Worm (Caenorhabditis elegans): ENCODE measurements around the gene ZC190.6.
A peak's percentile ranks its signal among the peaks of the same experiment; 100 is the strongest.

ZC190.6 gene

DNA sequence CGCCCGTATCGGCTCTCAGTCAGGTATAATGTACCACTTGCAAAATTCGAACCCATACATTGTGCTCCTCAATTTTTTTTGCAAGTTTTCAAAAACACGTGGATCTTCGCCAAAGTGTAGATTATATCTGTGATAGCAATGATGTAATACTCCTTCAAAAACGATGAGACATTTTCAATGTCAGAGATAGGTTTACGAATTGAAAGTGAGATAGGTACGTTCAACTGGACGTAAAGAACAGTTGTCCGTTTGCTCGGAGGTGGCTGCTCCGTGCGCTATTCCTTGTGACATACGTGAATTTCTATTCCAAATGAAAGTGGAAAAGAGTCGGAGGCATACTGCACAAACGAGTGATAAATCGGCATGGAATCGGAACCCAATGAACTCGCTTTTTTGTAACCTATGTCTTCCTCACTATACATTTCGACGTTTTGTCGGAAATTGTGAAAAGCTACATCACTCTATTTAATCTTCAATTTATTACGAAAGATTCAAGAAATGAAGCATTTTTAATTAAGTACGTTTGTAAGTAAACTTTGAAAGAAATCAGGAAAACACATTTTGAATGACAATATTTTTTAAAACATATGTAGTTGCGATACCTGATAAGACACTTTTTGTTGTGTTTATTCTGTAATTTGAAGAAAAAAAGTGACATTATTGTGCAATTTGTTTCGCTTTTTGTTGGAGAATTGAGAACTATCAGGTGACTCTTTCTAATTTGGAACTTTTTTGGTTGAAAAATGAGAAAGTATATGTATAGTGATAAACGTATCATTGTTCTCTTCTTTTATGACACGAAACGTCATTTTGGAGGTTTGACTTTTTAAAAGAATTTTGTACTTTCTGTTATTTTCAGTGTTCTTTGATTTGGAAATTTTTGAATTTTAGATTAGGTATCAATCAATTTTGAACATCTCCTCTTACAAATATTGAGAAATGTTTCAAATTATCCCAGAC lies 22.4 kb downstream of the ZC190.6 start:
- peak in 1 of 2 experiments; percentile 48 for TF ChIP-seq lin-35 (GFP tag; optimal IDR thresholded peaks at IDR 0.05)
- no peak for TF ChIP-seq nhr-77 (tag; optimal IDR thresholded peaks at IDR 0.05)
- TF ChIP-seq lin-14 (GFP tag; optimal IDR thresholded peaks at IDR 0.05), result peak; percentile 70
- peak; percentile 41 for TF ChIP-seq elt-2 (tag; optimal IDR thresholded peaks at IDR 0.05)
- no peak for TF ChIP-seq sptf-1 (tag; optimal IDR thresholded peaks at IDR 0.05)
- peak; percentile 31 for TF ChIP-seq rnt-1 (tag; optimal IDR thresholded peaks at IDR 0.05)

DNA sequence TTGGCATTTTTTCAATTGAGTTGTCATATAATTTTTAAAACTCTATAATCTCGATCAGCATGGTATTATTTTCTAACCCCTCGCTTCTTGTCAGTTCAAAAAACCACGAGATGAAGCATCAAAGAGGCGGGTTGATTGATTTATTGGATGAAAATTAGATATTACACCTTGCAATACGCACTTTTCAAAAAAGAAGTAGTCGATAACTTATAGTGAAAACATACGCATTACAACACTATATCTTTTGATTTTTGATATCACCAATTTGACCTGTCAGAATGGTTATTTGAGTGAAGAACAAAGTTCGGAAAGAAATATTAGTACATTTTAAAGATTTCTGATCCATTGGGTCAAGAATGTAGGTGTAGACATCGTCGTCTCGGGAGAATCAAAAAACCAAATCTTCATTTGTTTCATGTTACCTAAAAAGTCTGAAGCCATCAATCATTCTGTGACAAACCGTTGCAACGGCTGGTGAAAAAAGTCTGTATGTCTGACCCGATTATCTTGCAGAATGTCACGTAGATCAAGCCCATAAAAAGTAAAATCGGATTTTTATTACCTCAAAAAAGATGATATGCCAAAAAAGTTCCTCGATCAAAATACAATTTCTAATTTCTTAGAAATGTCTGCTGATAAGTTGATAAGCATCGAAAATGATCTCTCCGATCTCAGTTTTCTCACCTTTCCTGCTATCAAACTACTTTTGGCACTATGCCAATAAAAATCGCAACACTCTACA lies 23.8 kb downstream of the ZC190.6 start:
- no peak for TF ChIP-seq nhr-12 (tag; optimal IDR thresholded peaks at IDR 0.05)
- no peak for TF ChIP-seq ets-5 (GFP tag; IDR thresholded peaks at IDR 0.05)
- no peak for TF ChIP-seq irx-1 (tag; optimal IDR thresholded peaks at IDR 0.05)
- TF ChIP-seq fkh-8 (tag; optimal IDR thresholded peaks at IDR 0.05), result no peak
- TF ChIP-seq fkh-10 (GFP tag; optimal IDR thresholded peaks at IDR 0.05), result no peak
- TF ChIP-seq nhr-71 (tag; optimal IDR thresholded peaks at IDR 0.05), result peak; percentile 34
- no peak for TF ChIP-seq xbp-1 (tag; optimal IDR thresholded peaks at IDR 0.05)
- peak in 1 of 2 experiments; percentile 5 for TF ChIP-seq lin-35 (GFP tag; optimal IDR thresholded peaks at IDR 0.05)
- no peak for TF ChIP-seq nhr-237 (tag; optimal IDR thresholded peaks at IDR 0.05)
- TF ChIP-seq efl-1 (optimal IDR thresholded peaks at IDR 0.05), result no peak
- no peak for TF ChIP-seq efl-1 (GFP tag; optimal IDR thresholded peaks at IDR 0.05 in 1 of 2)
- TF ChIP-seq pqm-1 (tag; optimal IDR thresholded peaks at IDR 0.05), result no peak
- TF ChIP-seq vab-15 (tag; optimal IDR thresholded peaks at IDR 0.05), result no peak
- TF ChIP-seq nhr-84 (tag; optimal IDR thresholded peaks at IDR 0.05), result no peak
- TF ChIP-seq nhr-76 (tag; optimal IDR thresholded peaks at IDR 0.05), result no peak
- peak; percentile 18 for TF ChIP-seq elt-2 (tag; optimal IDR thresholded peaks at IDR 0.05)
- no peak for TF ChIP-seq lir-3 (tag; optimal IDR thresholded peaks at IDR 0.05; ENCODE audit: poor library complexity)
- TF ChIP-seq lsy-2 (tag; optimal IDR thresholded peaks at IDR 0.05), result no peak
- no peak for TF ChIP-seq fkh-4 (tag; optimal IDR thresholded peaks at IDR 0.05; ENCODE audit: borderline replicate concordance)
- TF ChIP-seq snpc-4 (tag; optimal IDR thresholded peaks at IDR 0.05), result no peak
- no peak for TF ChIP-seq sox-4 (tag; optimal IDR thresholded peaks at IDR 0.05)
- no peak for TF ChIP-seq aha-1 (tag; optimal IDR thresholded peaks at IDR 0.05)
- no peak for TF ChIP-seq lin-39 (tag; optimal IDR thresholded peaks at IDR 0.05)
- no peak for TF ChIP-seq sup-37 (GFP tag; optimal IDR thresholded peaks at IDR 0.05)
- TF ChIP-seq rnt-1 (tag; optimal IDR thresholded peaks at IDR 0.05), result peak; percentile 47
- no peak for TF ChIP-seq ztf-4 (tag; optimal IDR thresholded peaks at IDR 0.05)
- TF ChIP-seq ceh-88 (GFP tag; IDR thresholded peaks at IDR 0.05), result no peak
- no peak for TF ChIP-seq hlh-4 (tag; optimal IDR thresholded peaks at IDR 0.05)
- TF ChIP-seq nhr-19 (GFP tag; conservative IDR thresholded peaks at IDR 0.05), result peak; percentile 20; the same call in 1 of the 2 replicates
- TF ChIP-seq egl-13 (tag; optimal IDR thresholded peaks at IDR 0.05), result no peak
- TF ChIP-seq nhr-11 (tag; optimal IDR thresholded peaks at IDR 0.05), result no peak
- no peak for TF ChIP-seq F16B12.6 (tag; optimal IDR thresholded peaks at IDR 0.05)
- TF ChIP-seq egl-27 (tag; optimal IDR thresholded peaks at IDR 0.05), result no peak
- TF ChIP-seq C16A3.4 (tag; optimal IDR thresholded peaks at IDR 0.05), result no peak
- no peak for TF ChIP-seq mef-2 (tag; optimal IDR thresholded peaks at IDR 0.05)
- TF ChIP-seq hpl-2 (GFP tag; optimal IDR thresholded peaks at IDR 0.05), result no peak
- no peak for TF ChIP-seq jun-1 (tag; optimal IDR thresholded peaks at IDR 0.05)
- no peak for TF ChIP-seq C34B4.2 (tag; optimal IDR thresholded peaks at IDR 0.05)
- TF ChIP-seq dsc-1 (tag; optimal IDR thresholded peaks at IDR 0.05), result no peak
- no peak for TF ChIP-seq ztf-11 (tag; optimal IDR thresholded peaks at IDR 0.05)
- TF ChIP-seq hlh-17 (GFP tag; optimal IDR thresholded peaks at IDR 0.05; ENCODE audit: borderline replicate concordance), result no peak
- TF ChIP-seq dpl-1 (GFP tag; optimal IDR thresholded peaks at IDR 0.05), result no peak
- no peak for TF ChIP-seq C04F5.9 (tag; optimal IDR thresholded peaks at IDR 0.05)
- no peak for TF ChIP-seq Y116A8C.19 (tag; optimal IDR thresholded peaks at IDR 0.05; ENCODE audit: borderline replicate concordance)
- no peak for TF ChIP-seq lin-14 (GFP tag; optimal IDR thresholded peaks at IDR 0.05)
